Fruit fly (Drosophila melanogaster) whole organism, wandering third instar larva: ENCODE data around the gene CG5079.

Experiments used
- Abd-B ChIP-seq: fragments of >200 bp; optimal IDR thresholded peaks from 2 replicates; lab custom pipeline; 2017; ENCODE audit warnings: missing biosample characterization, missing genetic modification characterization
- CG32264 ChIP-seq: fragments of 200-800 bp; sonication (Bioruptor generic); optimal IDR thresholded peaks from 2 replicates; lab custom pipeline; 2016; ENCODE audit warnings: missing biosample characterization, missing genetic modification characterization
- CG9705 ChIP-seq: fragments of 200-800 bp; sonication (Bioruptor generic); optimal IDR thresholded peaks from 2 replicates; lab custom pipeline; 2018; ENCODE audit warnings: missing biosample characterization, mild to moderate bottlenecking, missing genetic modification characterization
- CrebA ChIP-seq: fragments of 200-800 bp; sonication (Bioruptor generic); optimal IDR thresholded peaks from 2 replicates; lab custom pipeline; 2016; ENCODE audit warnings: missing biosample characterization, mild to moderate bottlenecking, missing genetic modification characterization, borderline replicate concordance
- Dfd ChIP-seq: fragments of >200 bp; optimal IDR thresholded peaks from 2 replicates; lab custom pipeline; 2017; ENCODE audit warnings: missing biosample characterization, missing genetic modification characterization
- Dif ChIP-seq: fragments of 200-275, 200-300 bp; sonication (Bioruptor generic); optimal IDR thresholded peaks from 2 replicates; lab custom pipeline; 2018; ENCODE audit warnings: missing biosample characterization, missing genetic modification characterization; ENCODE audit not compliant: partially characterized antibody
- GATAd ChIP-seq: sonication (Bioruptor generic); optimal IDR thresholded peaks from 2 replicates; lab custom pipeline; 2016; ENCODE audit warnings: missing biosample characterization, missing genetic modification characterization
- HLH106 ChIP-seq: fragments of 200-800 bp; optimal IDR thresholded peaks from 3 replicates; lab custom pipeline; 2019; ENCODE audit warnings: missing biosample characterization, mild to moderate bottlenecking, missing genetic modification characterization, moderate library complexity
- Hnf4 ChIP-seq: fragments of 200-800 bp; sonication (Bioruptor generic); optimal IDR thresholded peaks from 2 replicates; lab custom pipeline; 2016; ENCODE audit warnings: missing biosample characterization, mild to moderate bottlenecking, missing genetic modification characterization
- Hr78 ChIP-seq: fragments of >200 bp; optimal IDR thresholded peaks from 2 replicates; lab custom pipeline; 2017; ENCODE audit warnings: missing biosample characterization, missing genetic modification characterization
- Hr83 ChIP-seq: fragments of 200-300 bp; sonication (Bioruptor generic); optimal IDR thresholded peaks from 2 replicates; lab custom pipeline; 2016; ENCODE audit warnings: missing biosample characterization, mild to moderate bottlenecking, missing genetic modification characterization, moderate library complexity; ENCODE audit not compliant: poor library complexity, severe bottlenecking
- Jra ChIP-seq: sonication (Bioruptor generic); optimal IDR thresholded peaks from 2 replicates; lab custom pipeline; 2016; ENCODE audit warnings: missing biosample characterization, missing genetic modification characterization
- Mio ChIP-seq: sonication (Bioruptor generic); optimal IDR thresholded peaks from 2 replicates; lab custom pipeline; 2016; ENCODE audit warnings: missing biosample characterization, missing genetic modification characterization
- Myc ChIP-seq: fragments of >200 bp; optimal IDR thresholded peaks from 2 replicates; lab custom pipeline; 2017
- N ChIP-seq: fragments of >200 bp; optimal IDR thresholded peaks from 2 replicates; lab custom pipeline; 2018; ENCODE audit warnings: missing biosample characterization, missing external identifiers, missing genetic modification characterization
- OdsH ChIP-seq: fragments of 200-800 bp; sonication (Bioruptor generic); optimal IDR thresholded peaks from 2 replicates; lab custom pipeline; 2016; ENCODE audit warnings: missing biosample characterization, mild to moderate bottlenecking, missing genetic modification characterization
- Rel ChIP-seq, 2 experiments: fragments of 200-800 bp; sonication (Bioruptor generic) in 1 of 2; optimal IDR thresholded peaks; 2 replicates in 1 of 2; 3 replicates in 1 of 2; lab custom pipeline; 2016 to 2019; ENCODE audit warnings: mild to moderate bottlenecking in 2 of 2, missing biosample characterization in 2 of 2, missing genetic modification characterization in 2 of 2, moderate library complexity in 1 of 2
- Sp1 ChIP-seq: fragments of 200-800 bp; sonication (Bioruptor generic); optimal IDR thresholded peaks from 3 replicates; lab custom pipeline; 2019; ENCODE audit warnings: missing biosample characterization, mild to moderate bottlenecking, missing genetic modification characterization, moderate library complexity
- Vsx2 ChIP-seq: fragments of 200-300, 225-300 bp; sonication (Bioruptor generic); optimal IDR thresholded peaks from 2 replicates; lab custom pipeline; 2018; ENCODE audit warnings: missing biosample characterization, missing genetic modification characterization; ENCODE audit not compliant: partially characterized antibody
- br ChIP-seq: fragments of 200-800 bp; sonication (Bioruptor generic); optimal IDR thresholded peaks from 2 replicates; lab custom pipeline; 2016; ENCODE audit warnings: missing biosample characterization, missing genetic modification characterization
- brk ChIP-seq: fragments of 200-800 bp; sonication (Bioruptor generic); optimal IDR thresholded peaks from 2 replicates; lab custom pipeline; 2016; ENCODE audit warnings: missing biosample characterization, mild to moderate bottlenecking, missing genetic modification characterization
- dl ChIP-seq, 2 experiments: fragments of 175-275, 200-275 bp in 1 of 2; fragments of 200-275 bp in 1 of 2; sonication (Bioruptor generic); optimal IDR thresholded peaks; lab custom pipeline; 2018; ENCODE audit warnings: mild to moderate bottlenecking in 2 of 2, missing biosample characterization in 2 of 2, missing genetic modification characterization in 2 of 2, moderate library complexity in 2 of 2; ENCODE audit not compliant: partially characterized antibody in 2 of 2, insufficient read depth in 1 of 2
- dmrt93B ChIP-seq: fragments of 200-800 bp; sonication (Bioruptor generic); optimal IDR thresholded peaks from 2 replicates; lab custom pipeline; 2018; ENCODE audit warnings: missing biosample characterization, mild to moderate bottlenecking, missing genetic modification characterization
- dsf ChIP-seq: sonication (Bioruptor generic); optimal IDR thresholded peaks from 2 replicates; lab custom pipeline; 2016; ENCODE audit warnings: missing biosample characterization, missing genetic modification characterization, borderline replicate concordance
- ey ChIP-seq: fragments of 200-800 bp; sonication (Bioruptor generic); optimal IDR thresholded peaks from 2 replicates; lab custom pipeline; 2016; ENCODE audit warnings: missing biosample characterization, missing genetic modification characterization
- foxo ChIP-seq, 2 experiments: fragments of 200-800 bp; sonication (Bioruptor generic); optimal IDR thresholded peaks; 2 replicates in 1 of 2; 3 replicates in 1 of 2; lab custom pipeline; 2016 to 2017; ENCODE audit warnings: missing biosample characterization in 2 of 2, missing genetic modification characterization in 2 of 2
- fru ChIP-seq: fragments of 200-800 bp; sonication (Bioruptor generic); optimal IDR thresholded peaks from 3 replicates; lab custom pipeline; 2016; ENCODE audit warnings: missing biosample characterization, mild to moderate bottlenecking, missing genetic modification characterization
- h ChIP-seq: fragments of 200-800 bp; sonication (Bioruptor generic); optimal IDR thresholded peaks from 3 replicates; lab custom pipeline; 2016; ENCODE audit warnings: missing biosample characterization, mild to moderate bottlenecking, missing genetic modification characterization
- jim ChIP-seq: fragments of 175-275, 200-325 bp; sonication (Bioruptor generic); optimal IDR thresholded peaks from 2 replicates; lab custom pipeline; 2016; ENCODE audit warnings: missing biosample characterization, mild to moderate bottlenecking, missing genetic modification characterization
- lola ChIP-seq: fragments of >200 bp; optimal IDR thresholded peaks from 2 replicates; lab custom pipeline; 2017; ENCODE audit warnings: missing biosample characterization, missing genetic modification characterization
- pan ChIP-seq: fragments of >200 bp; optimal IDR thresholded peaks from 2 replicates; lab custom pipeline; 2017
- psq ChIP-seq: fragments of 200-800 bp; sonication (Bioruptor generic); optimal IDR thresholded peaks from 3 replicates; lab custom pipeline; 2017; ENCODE audit warnings: missing biosample characterization, mild to moderate bottlenecking, missing genetic modification characterization, moderate library complexity
- rgr ChIP-seq: fragments of 200-800 bp; sonication (Bioruptor generic); optimal IDR thresholded peaks from 3 replicates; lab custom pipeline; 2016; ENCODE audit warnings: missing biosample characterization, mild to moderate bottlenecking, missing genetic modification characterization
- sage ChIP-seq: fragments of 200-800 bp; sonication (Bioruptor generic); optimal IDR thresholded peaks from 2 replicates; lab custom pipeline; 2016; ENCODE audit warnings: missing biosample characterization, mild to moderate bottlenecking, missing genetic modification characterization
- sv ChIP-seq: fragments of 200-800 bp; sonication (Bioruptor generic); optimal IDR thresholded peaks from 3 replicates; lab custom pipeline; 2016; ENCODE audit warnings: missing biosample characterization, missing genetic modification characterization
- tai ChIP-seq: sonication (Bioruptor generic); optimal IDR thresholded peaks from 2 replicates; lab custom pipeline; 2016; ENCODE audit warnings: missing biosample characterization, missing genetic modification characterization
- usp ChIP-seq: fragments of >200 bp; optimal IDR thresholded peaks from 2 replicates; lab custom pipeline; 2017; ENCODE audit warnings: missing biosample characterization, missing genetic modification characterization
- woc ChIP-seq: sonication (Bioruptor generic); optimal IDR thresholded peaks from 2 replicates; lab custom pipeline; 2016; ENCODE audit warnings: missing biosample characterization, mild to moderate bottlenecking, missing genetic modification characterization

Gene CG5079

DNA sequence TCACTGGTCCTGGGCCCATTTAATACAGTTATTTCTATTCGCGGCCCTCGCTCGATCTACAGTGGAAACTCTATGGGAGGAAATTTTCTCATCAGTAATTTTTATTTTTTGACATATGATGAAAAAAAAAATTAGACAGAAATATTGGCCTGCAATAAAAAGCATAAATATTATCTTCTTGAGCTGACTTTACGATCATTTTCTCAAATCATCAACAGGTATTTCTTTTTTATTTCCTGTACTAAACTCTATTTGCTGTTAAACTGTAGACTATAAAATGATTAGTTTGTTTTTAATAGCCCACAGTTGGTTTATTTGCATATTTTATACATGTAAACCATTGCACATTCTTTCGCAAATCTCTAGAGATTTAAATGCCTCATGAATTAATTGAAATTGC is 30.7 kb downstream of the CG5079 start:
- TF ChIP-seq woc (GFP tag; lab: Kevin White, UChicago) (no peak), Hr78 (GFP tag; lab: Kevin White, UChicago) (no peak), dl (GFP tag; optimal IDR thresholded peaks at IDR 0.05; lab: Kevin White, UChicago; ENCODE audit: insufficient read depth in 1 of 2, partially characterized antibody in 2 of 2) (no peak), br (no peak), Vsx2 (GFP tag; lab: Kevin White, UChicago) (no peak), ey (no peak), usp (GFP tag; lab: Kevin White, UChicago) (no peak), OdsH (GFP tag; lab: Kevin White, UChicago) (no peak), Hr83 (GFP tag; lab: Kevin White, UChicago) (no peak), Abd-B (GFP tag; lab: Kevin White, UChicago) (no peak), CG32264 (GFP tag; lab: Kevin White, UChicago) (no peak)

DNA sequence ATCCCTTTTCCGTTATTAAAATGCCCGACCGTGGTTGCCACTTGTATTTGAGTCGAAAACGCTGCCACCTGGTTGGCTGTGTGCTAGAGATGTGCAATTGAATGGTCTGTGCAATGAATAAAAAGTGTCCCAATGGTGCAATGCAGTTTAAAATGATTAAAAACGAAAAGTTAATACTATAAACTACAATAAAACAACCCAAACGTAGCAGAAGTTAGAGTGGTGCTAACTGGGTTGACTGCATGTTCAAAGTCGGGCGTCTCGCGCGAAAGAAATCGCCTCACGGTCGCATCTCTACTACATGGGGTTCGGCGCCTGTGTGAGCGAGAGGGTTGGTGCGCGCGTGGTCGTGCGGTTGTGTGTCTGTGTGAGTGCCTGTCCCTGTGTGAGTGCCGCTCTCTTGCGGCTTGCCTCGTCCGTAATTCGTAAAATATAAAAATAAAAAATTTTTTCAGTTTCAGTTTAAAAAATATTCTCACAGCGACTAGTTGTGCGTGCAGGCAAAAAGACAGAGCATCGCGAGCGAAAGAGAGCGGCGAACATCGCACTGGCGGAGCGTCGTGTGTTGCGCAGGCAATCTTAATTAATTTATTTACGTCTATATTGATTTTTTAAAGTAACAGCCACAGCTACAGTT is 33.5 kb downstream of the CG5079 start:
- TF ChIP-seq dsf (peak; percentile 52), Rel (GFP tag; optimal IDR thresholded peaks at IDR 0.05; lab: Kevin White, UChicago) (no peak), Rel (tag; optimal IDR thresholded peaks at IDR 0.05; lab: Kevin White, UChicago) (peak; percentile 85), br (peak; percentile 94), jim (peak; percentile 54), Sp1 (peak; percentile 85), Dif (GFP tag; lab: Kevin White, UChicago) (peak; percentile 46), GATAd (GFP tag; lab: Kevin White, UChicago) (peak; percentile 74), OdsH (GFP tag; lab: Kevin White, UChicago) (peak; percentile 89), HLH106 (tag; lab: Kevin White, UChicago) (peak; percentile 93), sv (peak; percentile 87), dmrt93B (GFP tag; lab: Kevin White, UChicago) (peak; percentile 90), brk (GFP tag; lab: Kevin White, UChicago) (no peak), Myc (lab: Kevin White, UChicago) (peak; percentile 67), Dfd (GFP tag; lab: Kevin White, UChicago) (no peak), Hr83 (GFP tag; lab: Kevin White, UChicago) (peak; percentile 40), dl (GFP tag; optimal IDR thresholded peaks at IDR 0.05; lab: Kevin White, UChicago; ENCODE audit: insufficient read depth in 1 of 2, partially characterized antibody in 2 of 2) (peak in 1 of 2 experiments; percentile 9), CG9705 (GFP tag; lab: Kevin White, UChicago) (peak; percentile 87), foxo (GFP tag; optimal IDR thresholded peaks at IDR 0.05; lab: Kevin White, UChicago) (peak in 1 of 2 experiments; percentile 96), tai (GFP tag; lab: Kevin White, UChicago) (peak; percentile 92), rgr (GFP tag; lab: Kevin White, UChicago) (peak; percentile 91), Abd-B (GFP tag; lab: Kevin White, UChicago) (no peak), ey (peak; percentile 93), N (GFP tag; lab: Kevin White, UChicago) (peak; percentile 56), CG32264 (GFP tag; lab: Kevin White, UChicago) (peak; percentile 83), h (GFP tag; lab: Kevin White, UChicago) (peak; percentile 96), sage (GFP tag; lab: Kevin White, UChicago) (no peak), fru (GFP tag; lab: Kevin White, UChicago) (peak; percentile 94), Vsx2 (GFP tag; lab: Kevin White, UChicago) (peak; percentile 71), Hr78 (GFP tag; lab: Kevin White, UChicago) (no peak), psq (GFP tag; lab: Kevin White, UChicago) (peak; percentile 90), Hnf4 (peak; percentile 91), Mio (GFP tag; lab: Kevin White, UChicago) (peak; percentile 67), lola (GFP tag; lab: Kevin White, UChicago) (no peak), usp (GFP tag; lab: Kevin White, UChicago) (no peak), CrebA (GFP tag; lab: Kevin White, UChicago) (peak; percentile 25), Jra (GFP tag; lab: Kevin White, UChicago) (peak; percentile 92), pan (lab: Kevin White, UChicago) (no peak), woc (GFP tag; lab: Kevin White, UChicago) (peak; percentile 97)
